Worm (Caenorhabditis elegans) whole organism, young adult: ENCODE data around the gene R07B7.10.

Source experiments
- ceh-58 ChIP-seq: fragments of 200-800 bp; sonication (Bioruptor generic); IDR thresholded peaks from 2 replicates; pipeline ENCODE4 v1.3.6; 2022; ENCODE audit warnings: missing genetic modification characterization, missing compliant biosample characterization
- chd-7 ChIP-seq: sonication (generic microtip); optimal IDR thresholded peaks from 2 replicates; lab custom pipeline; 2016; ENCODE audit warnings: mild to moderate bottlenecking, missing genetic modification characterization, moderate library complexity, missing compliant biosample characterization
- nfyb-1 ChIP-seq: fragments of 200-800 bp; sonication (Bioruptor generic); IDR thresholded peaks from 2 replicates; pipeline ENCODE4 v1.3.6; 2022; ENCODE audit warnings: missing genetic modification reagents, missing genetic modification characterization, missing compliant biosample characterization
- nhr-120 ChIP-seq: fragments of 200-800 bp; sonication (Bioruptor generic); IDR thresholded peaks from 2 replicates; pipeline ENCODE4 v1.3.6; 2022; ENCODE audit warnings: missing genetic modification characterization, missing compliant biosample characterization
- tbp1 ChIP-seq: fragments of 200-800 bp; sonication (Bioruptor generic); optimal IDR thresholded peaks from 2 replicates; lab custom pipeline; 2018; ENCODE audit warnings: mild to moderate bottlenecking, missing genetic modification characterization, missing compliant biosample characterization

DNA sequence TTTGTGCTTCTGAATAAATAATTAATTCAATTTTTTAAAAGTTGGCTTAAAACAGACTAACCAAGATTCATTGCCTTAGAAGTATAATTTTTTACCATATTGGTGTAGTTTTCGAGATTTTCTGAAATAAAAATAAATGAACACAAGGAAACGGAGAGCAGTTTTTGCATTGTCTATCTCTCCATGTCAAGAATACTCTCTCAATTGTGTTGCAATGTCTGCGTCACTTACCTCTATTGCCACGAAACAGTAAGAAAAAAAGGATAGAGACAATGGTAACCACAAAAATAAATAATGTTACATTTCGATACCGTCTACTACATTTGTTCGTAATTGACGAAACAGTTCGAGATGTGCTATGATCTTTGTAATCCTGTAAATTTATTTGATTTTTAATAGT lies at the start of gene R07B7.10:
- no peak for TF ChIP-seq tbp1 (GFP tag; lab: Kevin White, UChicago)
- no peak for TF ChIP-seq ceh-58 (GFP tag; lab: Robert Waterston, UW)
- TF ChIP-seq nhr-120 (GFP tag; lab: Robert Waterston, UW), result no peak
- no peak for TF ChIP-seq chd-7 (tag; lab: Kevin White, UChicago)
- no peak for TF ChIP-seq nfyb-1 (GFP tag; lab: Robert Waterston, UW)
